Fruit fly (Drosophila melanogaster): ENCODE results near the gene CG5194.
A peak's percentile ranks its signal among the peaks of the same experiment; 100 is the strongest.

- TF ChIP-seq Trl (optimal IDR thresholded peaks at IDR 0.05) (no peak), Trl (GFP tag; optimal IDR thresholded peaks at IDR 0.05) (no peak), Asciz (GFP tag; optimal IDR thresholded peaks at IDR 0.05) (peak; percentile 67), yki (optimal IDR thresholded peaks at IDR 0.05) (no peak), CG8290 (GFP tag; optimal IDR thresholded peaks at IDR 0.05) (no peak), CG8290 (tag; optimal IDR thresholded peaks at IDR 0.05) (no peak), pho (GFP tag; optimal IDR thresholded peaks at IDR 0.05) (no peak), her (GFP tag; optimal IDR thresholded peaks at IDR 0.05) (no peak), zen (tag; optimal IDR thresholded peaks at IDR 0.05) (peak; percentile 92), amos (GFP tag; IDR thresholded peaks at IDR 0.05; ENCODE audit: partially characterized antibody) (no peak), pnt (GFP tag; optimal IDR thresholded peaks at IDR 0.05) (no peak), MTF-1 (GFP tag; optimal IDR thresholded peaks at IDR 0.05; ENCODE audit: borderline replicate concordance) (peak; percentile 54), Jarid2 (GFP tag; optimal IDR thresholded peaks at IDR 0.05) (peak; percentile 22)
Observed at dm6 chr3L:9033999-9034626, 24.5 kb upstream of the CG5194 start.

Measured in whole organism, embryonic.